Worm (Caenorhabditis elegans) whole organism, midembryonic: ENCODE data around the gene F35E12.6.

Experiments
- T22C8.4 ChIP-seq: fragments of 200-800 bp; sonication (Bioruptor generic); IDR thresholded peaks from 2 replicates; pipeline ENCODE4 v1.3.6; 2022; ENCODE audit warnings: missing genetic modification characterization, missing compliant biosample characterization
- tab-1 ChIP-seq: fragments of 200-800 bp; sonication (Bioruptor generic); IDR thresholded peaks from 2 replicates; pipeline ENCODE4 v1.3.6; 2022; ENCODE audit warnings: missing genetic modification characterization, missing compliant biosample characterization
- ztf-23 ChIP-seq: fragments of 200-800 bp; sonication (Bioruptor generic); IDR thresholded peaks from 2 replicates; pipeline ENCODE4 v1.3.6; 2022; ENCODE audit warnings: missing genetic modification reagents, missing genetic modification characterization, missing compliant biosample characterization

ce11 chrV:13730762-13731161, 5.3 kb downstream of the F35E12.6 start, which contains the start of gene dct-17:
- no peak for TF ChIP-seq tab-1 (GFP tag; lab: Robert Waterston, UW)
- TF ChIP-seq ztf-23, result no peak
- TF ChIP-seq T22C8.4 (GFP tag; lab: Robert Waterston, UW), result no peak
